Worm (Caenorhabditis elegans) whole organism, early embryonic: ENCODE measurements around the gene rap-3.

ENCODE experiments used
- B0310.2 ChIP-seq: sonication (generic microtip); optimal IDR thresholded peaks from 2 replicates; lab custom pipeline; 2016; ENCODE audit warnings: mild to moderate bottlenecking, missing genetic modification characterization, missing compliant biosample characterization
- F13C5.2 ChIP-seq: sonication (generic microtip); optimal IDR thresholded peaks from 2 replicates; lab custom pipeline; 2017; ENCODE audit warnings: mild to moderate bottlenecking, missing genetic modification characterization, inconsistent platforms, missing compliant biosample characterization
- aly-1 ChIP-seq: sonication (generic microtip); optimal IDR thresholded peaks from 2 replicates; lab custom pipeline; 2016; ENCODE audit warnings: missing genetic modification characterization, missing compliant biosample characterization
- ama-1 ChIP-seq: fragments of 150-350 bp; optimal IDR thresholded peaks from 2 replicates; lab custom pipeline; 2014
- ceh-13 ChIP-seq: fragments of 200-800 bp; sonication (Bioruptor generic); optimal IDR thresholded peaks from 2 replicates; lab custom pipeline; 2018; ENCODE audit warnings: mild to moderate bottlenecking, missing genetic modification characterization, missing compliant biosample characterization
- ceh-36 ChIP-seq: sonication (generic microtip); optimal IDR thresholded peaks from 2 replicates; lab custom pipeline; 2016; ENCODE audit warnings: missing genetic modification characterization, inconsistent platforms, missing compliant biosample characterization
- ets-7 ChIP-seq: sonication (generic microtip); optimal IDR thresholded peaks from 2 replicates; lab custom pipeline; 2016; ENCODE audit warnings: missing genotype, missing genetic modification characterization, missing compliant biosample characterization
- flt-1 ChIP-seq: fragments of 200-800 bp; sonication (Bioruptor generic); IDR thresholded peaks from 2 replicates; pipeline ENCODE4 v1.3.6; 2022; ENCODE audit warnings: missing genetic modification characterization, missing compliant biosample characterization
- hmbx-1 ChIP-seq: sonication (generic microtip); optimal IDR thresholded peaks from 2 replicates; lab custom pipeline; 2016; ENCODE audit warnings: mild to moderate bottlenecking, missing genetic modification characterization, missing compliant biosample characterization
- hmg-4 ChIP-seq: fragments of 200-800 bp; sonication (Bioruptor generic); optimal IDR thresholded peaks from 2 replicates; lab custom pipeline; 2018; ENCODE audit warnings: mild to moderate bottlenecking, missing genetic modification characterization, missing compliant biosample characterization
- hnd-1 ChIP-seq: sonication (generic microtip); optimal IDR thresholded peaks from 2 replicates; lab custom pipeline; 2016; ENCODE audit warnings: missing genetic modification characterization, missing compliant biosample characterization
- pes-1 ChIP-seq: fragments of 200-800 bp; sonication (Bioruptor generic); IDR thresholded peaks from 2 replicates; pipeline ENCODE4 v1.3.6; 2022; ENCODE audit warnings: missing genetic modification reagents, missing genetic modification characterization, missing compliant biosample characterization
- scrt-1 ChIP-seq: fragments of 200-800 bp; sonication (Bioruptor generic); IDR thresholded peaks from 2 replicates; pipeline ENCODE4 v1.3.6; 2022; ENCODE audit warnings: missing genetic modification characterization, missing compliant biosample characterization
- sea-1 ChIP-seq: fragments of 200-800 bp; sonication (Bioruptor generic); conservative IDR thresholded peaks from 2 replicates; pipeline ENCODE4 v1.3.6; 2022; ENCODE audit warnings: missing genetic modification characterization, missing compliant biosample characterization
- tbx-11 ChIP-seq: fragments of 200-800 bp; sonication (Bioruptor generic); IDR thresholded peaks from 2 replicates; pipeline ENCODE4 v1.3.6; 2022; ENCODE audit warnings: missing genetic modification characterization, missing compliant biosample characterization
- tbx-37 ChIP-seq: fragments of 200-800 bp; sonication (Bioruptor generic); conservative IDR thresholded peaks from 2 replicates; pipeline ENCODE4 v1.3.6; 2022; ENCODE audit warnings: missing genetic modification reagents, missing genetic modification characterization, missing compliant biosample characterization
- tra-4 ChIP-seq: sonication (generic microtip); optimal IDR thresholded peaks from 2 replicates; lab custom pipeline; 2017; ENCODE audit warnings: missing genetic modification characterization, missing compliant biosample characterization

The rap-3 gene

ce11 chrIV:11212978-11213377 is 35.9 kb downstream of the rap-3 start:
- TF ChIP-seq hmbx-1 (tag; lab: Kevin White, UChicago) (no peak), tbx-11 (GFP tag; lab: Robert Waterston, UW) (no peak), tra-4 (tag; lab: Kevin White, UChicago) (no peak), scrt-1 (GFP tag; lab: Robert Waterston, UW) (no peak), pes-1 (GFP tag; lab: Robert Waterston, UW) (no peak), ceh-36 (tag; lab: Kevin White, UChicago) (no peak), hnd-1 (no peak), ets-7 (no peak), ceh-13 (GFP tag; lab: Kevin White, UChicago) (no peak), ama-1 (lab: Kevin White, UChicago) (no peak), flt-1 (GFP tag; lab: Robert Waterston, UW) (no peak), hmg-4 (no peak), sea-1 (no peak), aly-1 (tag; lab: Kevin White, UChicago) (no peak), B0310.2 (tag; lab: Kevin White, UChicago) (no peak), tbx-37 (GFP tag; lab: Robert Waterston, UW) (no peak), F13C5.2 (no peak)

- no peak for TF ChIP-seq tbx-37 (GFP tag; lab: Robert Waterston, UW)
Observed at ce11 chrIV:11218037-11218436, 41.0 kb downstream of the rap-3 start, which contains the start of gene zip-6. Gene zip-6, minus strand, starts transcription at chrIV:11218137.

ce11 chrIV:11223878-11224277 is 46.8 kb downstream of the rap-3 start, which contains the start of gene C29F4.3:
Gene C29F4.3, minus strand, starts transcription at chrIV:11223978.
- TF ChIP-seq tbx-37 (GFP tag; lab: Robert Waterston, UW) (no peak), hmg-4 (no peak), ets-7 (no peak), F13C5.2 (no peak), tbx-11 (GFP tag; lab: Robert Waterston, UW) (no peak), B0310.2 (tag; lab: Kevin White, UChicago) (no peak), aly-1 (tag; lab: Kevin White, UChicago) (no peak), hnd-1 (no peak), tra-4 (tag; lab: Kevin White, UChicago) (no peak)

- TF ChIP-seq F13C5.2: no peak
Observed at ce11 chrIV:11225206-11225605, 48.1 kb downstream of the rap-3 start, which contains the start of gene col-125. Gene col-125, plus strand, starts transcription at chrIV:11225506.

- TF ChIP-seq sea-1 (no peak), tbx-11 (GFP tag; lab: Robert Waterston, UW) (no peak), flt-1 (GFP tag; lab: Robert Waterston, UW) (no peak), ceh-13 (GFP tag; lab: Kevin White, UChicago) (no peak)
Observed at ce11 chrIV:11226545-11226944, 49.5 kb downstream of the rap-3 start.
